Worm (Caenorhabditis elegans): Measurements from ENCODE around the gene sptl-2.

DNA sequence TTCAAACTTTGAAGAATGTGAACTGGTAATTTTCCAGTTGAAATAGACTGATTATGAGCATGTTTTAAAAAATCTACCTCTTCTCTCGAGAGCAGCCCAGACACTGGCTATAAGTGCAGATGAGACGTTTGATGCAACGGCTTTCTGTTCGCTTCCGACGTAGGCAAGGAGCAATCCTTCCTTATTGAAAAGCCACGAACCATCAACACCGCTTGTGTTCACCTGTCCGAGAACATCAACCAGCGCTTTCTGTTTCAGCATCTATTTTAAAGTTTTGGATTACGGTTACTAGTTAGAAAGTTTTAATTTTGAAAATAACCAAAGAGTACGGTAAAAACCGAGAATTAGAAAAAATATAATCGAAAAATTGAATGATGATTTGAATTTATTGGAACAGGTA lies 6.2 kb upstream of the sptl-2 start, which contains the start of gene lmtr-2:
- TF ChIP-seq elt-2 (tag; optimal IDR thresholded peaks at IDR 0.05) = no peak
- TF ChIP-seq snpc-4 (tag; optimal IDR thresholded peaks at IDR 0.05) = no peak
- no peak for TF ChIP-seq nhr-28 (tag; optimal IDR thresholded peaks at IDR 0.05)
- no peak for TF ChIP-seq ztf-11 (tag; optimal IDR thresholded peaks at IDR 0.05)

Measured in whole organism, L1 larva.